Fruit fly (Drosophila melanogaster) whole organism, embryonic: ENCODE results near the gene GlyRS.

Source experiments
- BtbVII ChIP-seq: fragments of 200-800 bp; sonication (Bioruptor generic); optimal IDR thresholded peaks from 3 replicates; lab custom pipeline; 2017; ENCODE audit warnings: missing biosample characterization, mild to moderate bottlenecking, missing genetic modification characterization
- CG10147 ChIP-seq: fragments of 200-800 bp; sonication (Bioruptor generic); optimal IDR thresholded peaks from 2 replicates; lab custom pipeline; 2019; ENCODE audit warnings: missing biosample characterization, mild to moderate bottlenecking, missing genetic modification characterization, moderate library complexity
- CG10462 ChIP-seq: fragments of 200-800 bp; sonication (Bioruptor generic); optimal IDR thresholded peaks from 2 replicates; lab custom pipeline; 2016; ENCODE audit warnings: missing biosample characterization, missing genetic modification characterization
- CG13296 ChIP-seq: fragments of 200-800 bp; sonication (Bioruptor generic); optimal IDR thresholded peaks from 3 replicates; lab custom pipeline; 2018; ENCODE audit warnings: missing biosample characterization, mild to moderate bottlenecking, missing genetic modification characterization
- CG15696 ChIP-seq: fragments of 200-800 bp; sonication (Bioruptor generic); optimal IDR thresholded peaks from 2 replicates; lab custom pipeline; 2019; ENCODE audit warnings: missing biosample characterization, mild to moderate bottlenecking, missing genetic modification characterization, moderate library complexity
- CG1603 ChIP-seq: fragments of 200-800 bp; sonication (Bioruptor generic); optimal IDR thresholded peaks from 2 replicates; lab custom pipeline; 2019; ENCODE audit warnings: missing biosample characterization, mild to moderate bottlenecking, missing genetic modification characterization, moderate library complexity
- CG16813 ChIP-seq: fragments of 200-800 bp; sonication (Bioruptor generic); IDR thresholded peaks from 3 replicates; pipeline ENCODE4 v1.3.6; 2022; ENCODE audit warnings: missing biosample characterization, missing genetic modification characterization; ENCODE audit not compliant: partially characterized antibody
- CG17359 ChIP-seq: fragments of 200-800 bp; sonication (Bioruptor generic); optimal IDR thresholded peaks from 3 replicates; lab custom pipeline; 2018; ENCODE audit warnings: missing biosample characterization, mild to moderate bottlenecking, missing genetic modification characterization, moderate library complexity
- CG18599 ChIP-seq: fragments of 200-800 bp; sonication (Bioruptor generic); optimal IDR thresholded peaks from 3 replicates; lab custom pipeline; 2017; ENCODE audit warnings: missing biosample characterization, missing genetic modification characterization, mild to moderate bottlenecking, moderate library complexity, missing genetic modification reagents
- CG31365 ChIP-seq: fragments of 200-800 bp; sonication (Bioruptor generic); optimal IDR thresholded peaks from 2 replicates; lab custom pipeline; 2018; ENCODE audit warnings: missing biosample characterization, mild to moderate bottlenecking, missing genetic modification characterization
- CG32772 ChIP-seq: fragments of 200-800 bp; sonication (Bioruptor generic); IDR thresholded peaks from 2 replicates; pipeline ENCODE4 v1.3.6; 2022; ENCODE audit warnings: missing biosample characterization, missing genetic modification characterization
- CG34422 ChIP-seq: fragments of 200-800 bp; sonication (Bioruptor generic); IDR thresholded peaks from 3 replicates; pipeline ENCODE4 v1.3.6; 2022; ENCODE audit warnings: missing biosample characterization, missing genetic modification characterization
- CG3847 ChIP-seq: fragments of 200-800 bp; sonication (Bioruptor generic); IDR thresholded peaks from 2 replicates; pipeline ENCODE4 v1.3.6; 2022; ENCODE audit warnings: missing biosample characterization, missing genetic modification characterization
- CG5180 ChIP-seq: fragments of 200-800 bp; sonication (Bioruptor generic); optimal IDR thresholded peaks from 3 replicates; lab custom pipeline; 2017; ENCODE audit warnings: missing biosample characterization, missing genetic modification characterization, mild to moderate bottlenecking, moderate library complexity, missing genetic modification reagents
- CG7786 ChIP-seq: fragments of 200-800 bp; sonication (Bioruptor generic); optimal IDR thresholded peaks from 2 replicates; lab custom pipeline; 2016; ENCODE audit warnings: missing biosample characterization, missing genetic modification characterization
- CG9876 ChIP-seq: fragments of 200-800 bp; sonication (Bioruptor generic); optimal IDR thresholded peaks from 2 replicates; lab custom pipeline; 2016; ENCODE audit warnings: missing biosample characterization, missing genetic modification characterization
- Dfd ChIP-seq, 2 experiments: fragments of >200 bp; optimal IDR thresholded peaks; 2 replicates each; lab custom pipeline; 2017; ENCODE audit warnings: missing biosample characterization in 2 of 2, missing genetic modification characterization in 2 of 2
- Ets65A ChIP-seq: fragments of 200-800 bp; sonication (Bioruptor generic); peaks from one replicate; lab custom pipeline; 2016; ENCODE audit warnings: missing biosample characterization, missing genetic modification characterization
- Hmr ChIP-seq: fragments of 200-800 bp; sonication (Bioruptor generic); optimal IDR thresholded peaks from 3 replicates; lab custom pipeline; 2017; ENCODE audit warnings: mild to moderate bottlenecking, missing biosample characterization, missing genetic modification reagents, missing genetic modification characterization
- Max ChIP-seq: fragments of 200-800 bp; sonication (Bioruptor generic); optimal IDR thresholded peaks from 2 replicates; lab custom pipeline; 2016; ENCODE audit warnings: missing biosample characterization, mild to moderate bottlenecking, missing genetic modification characterization
- NC2β ChIP-seq: fragments of 200-800 bp; sonication (Bioruptor generic); optimal IDR thresholded peaks from 2 replicates; lab custom pipeline; 2016; ENCODE audit warnings: missing biosample characterization, missing genetic modification characterization
- Rx ChIP-seq: fragments of 200-800 bp; sonication (Bioruptor generic); IDR thresholded peaks from 2 replicates; pipeline ENCODE4 v1.3.6; 2022; ENCODE audit warnings: missing biosample characterization, missing genetic modification characterization
- Scr ChIP-seq: fragments of 200-800 bp; sonication (Bioruptor generic); IDR thresholded peaks from 2 replicates; pipeline ENCODE4 v1.3.6; 2022; ENCODE audit warnings: missing biosample characterization, missing genetic modification characterization; ENCODE audit not compliant: partially characterized antibody
- TFAM ChIP-seq: fragments of 200-800 bp; sonication (Bioruptor generic); optimal IDR thresholded peaks from 2 replicates; lab custom pipeline; 2017; ENCODE audit warnings: missing biosample characterization, missing genetic modification characterization, inconsistent platforms
- ash1 ChIP-seq: fragments of 200-800 bp; sonication (Bioruptor generic); optimal IDR thresholded peaks from 2 replicates; lab custom pipeline; 2018; ENCODE audit warnings: missing biosample characterization, mild to moderate bottlenecking, missing genetic modification characterization
- ato ChIP-seq: fragments of 200-800 bp; sonication (Bioruptor generic); IDR thresholded peaks from 2 replicates; pipeline ENCODE4 v1.3.6; 2022; ENCODE audit warnings: missing biosample characterization, missing genetic modification characterization; ENCODE audit not compliant: partially characterized antibody
- bowl ChIP-seq: fragments of 200-800 bp; sonication (Bioruptor generic); IDR thresholded peaks from 2 replicates; pipeline ENCODE4 v1.3.6; 2022; ENCODE audit warnings: missing biosample characterization, missing genetic modification characterization
- btn ChIP-seq: fragments of 200-800 bp; sonication (Bioruptor generic); optimal IDR thresholded peaks from 2 replicates; lab custom pipeline; 2016; ENCODE audit warnings: missing biosample characterization, missing genetic modification characterization
- caup ChIP-seq: fragments of 200-800 bp; sonication (Bioruptor generic); optimal IDR thresholded peaks from 3 replicates; lab custom pipeline; 2017; ENCODE audit warnings: missing biosample characterization, mild to moderate bottlenecking, missing genetic modification characterization, moderate library complexity; ENCODE audit not compliant: severe bottlenecking
- chinmo ChIP-seq: fragments of 200-800 bp; sonication (Bioruptor generic); IDR thresholded peaks from 4 replicates; pipeline ENCODE4 v1.3.6; 2022; ENCODE audit warnings: missing biosample characterization, missing genetic modification characterization; ENCODE audit not compliant: partially characterized antibody
- crp ChIP-seq, 2 experiments: fragments of 200-800 bp; sonication (Bioruptor generic); optimal IDR thresholded peaks; 2 replicates in 1 of 2; 3 replicates in 1 of 2; lab custom pipeline; 2017; ENCODE audit warnings: missing biosample characterization in 2 of 2, missing genetic modification characterization in 2 of 2, mild to moderate bottlenecking in 1 of 2, moderate library complexity in 1 of 2
- cwo ChIP-seq: fragments of 200-800 bp; sonication (Bioruptor generic); optimal IDR thresholded peaks from 3 replicates; lab custom pipeline; 2017; ENCODE audit warnings: missing biosample characterization, missing genetic modification characterization, mild to moderate bottlenecking, moderate library complexity, missing genetic modification reagents
- fd64A ChIP-seq: fragments of 200-800 bp; sonication (Bioruptor generic); optimal IDR thresholded peaks from 3 replicates; lab custom pipeline; 2018; ENCODE audit warnings: missing biosample characterization, mild to moderate bottlenecking, missing genetic modification characterization
- gfzf ChIP-seq: fragments of 200-800 bp; sonication (Bioruptor generic); optimal IDR thresholded peaks from 2 replicates; lab custom pipeline; 2016; ENCODE audit warnings: missing biosample characterization, mild to moderate bottlenecking, missing genetic modification characterization, moderate library complexity
- klu ChIP-seq: fragments of 200-800 bp; sonication (Bioruptor generic); IDR thresholded peaks from 2 replicates; pipeline ENCODE4 v1.3.6; 2022; ENCODE audit warnings: missing biosample characterization, missing genetic modification characterization
- lab ChIP-seq: fragments of 200-800 bp; sonication (Bioruptor generic); optimal IDR thresholded peaks from 3 replicates; lab custom pipeline; 2017; ENCODE audit warnings: missing biosample characterization, missing genetic modification characterization, mild to moderate bottlenecking, moderate library complexity, missing genetic modification reagents
- lilli ChIP-seq: fragments of 200-800 bp; sonication (Bioruptor generic); optimal IDR thresholded peaks from 3 replicates; lab custom pipeline; 2016; ENCODE audit warnings: missing biosample characterization, missing genetic modification characterization
- lov ChIP-seq, 2 experiments: fragments of 200-800 bp in 1 of 2; fragments of >200 bp in 1 of 2; sonication (Bioruptor generic) in 1 of 2; IDR thresholded peaks in 1 of 2; optimal IDR thresholded peaks in 1 of 2; 2 replicates in 1 of 2; 3 replicates in 1 of 2; pipeline versions ENCODE4 v1.3.6 to Lab custom; 2017 to 2022; ENCODE audit warnings: missing biosample characterization in 1 of 2, missing genetic modification characterization in 1 of 2
- nmo ChIP-seq: fragments of 200-800 bp; sonication (Bioruptor generic); optimal IDR thresholded peaks from 2 replicates; lab custom pipeline; 2018; ENCODE audit warnings: missing biosample characterization, mild to moderate bottlenecking, missing genetic modification characterization, moderate library complexity
- sens ChIP-seq: fragments of 200-800 bp; sonication (Bioruptor generic); peaks from one replicate; lab custom pipeline; 2016; ENCODE audit warnings: missing biosample characterization, missing genetic modification characterization
- wor ChIP-seq: fragments of 200-800 bp; sonication (Bioruptor generic); IDR thresholded peaks from 2 replicates; pipeline ENCODE4 v1.3.6; 2022; ENCODE audit warnings: missing biosample characterization, missing genetic modification characterization

GlyRS gene

dm6 chr3L:15048091-15048490 lies 46.9 kb upstream of the GlyRS start (continued):
- TF ChIP-seq sens (peak; percentile 84), CG1603 (tag; lab: Kevin White, UChicago) (peak; percentile 15)

dm6 chr3L:15049395-15049794 lies 45.5 kb upstream of the GlyRS start, which contains the start of gene CG43678:
TSS of gene CG43678 (minus strand) at chr3L:15049495.
- TF ChIP-seq CG18599 (GFP tag; lab: Kevin White, UChicago) (peak; percentile 11), nmo (GFP tag; lab: Kevin White, UChicago) (no peak)

dm6 chr3L:15050109-15050508 lies 44.8 kb upstream of the GlyRS start, which contains the start of gene CG18581:
TSS of gene CG18581 (minus strand) at chr3L:15050209.
- TF ChIP-seq fd64A (no peak), Ets65A (GFP tag; lab: Kevin White, UChicago) (peak; percentile 36), caup (GFP tag; lab: Kevin White, UChicago) (no peak), CG16813 (GFP tag; lab: Robert Waterston, UW) (no peak), BtbVII (GFP tag; lab: Kevin White, UChicago) (no peak)

- TF ChIP-seq CG32772 (GFP tag; lab: Robert Waterston, UW), result no peak
- no peak for TF ChIP-seq NC2β (GFP tag; lab: Kevin White, UChicago)
- TF ChIP-seq CG18599 (GFP tag; lab: Kevin White, UChicago), result peak; percentile 45
- peak; percentile 0 for TF ChIP-seq Hmr
- peak; percentile 20 for TF ChIP-seq lab
Measured at dm6 chr3L:15050706-15051105, 44.2 kb upstream of the GlyRS start, which contains the start of gene CG12310. TSS of gene CG12310 (minus strand) at chr3L:15050806.

- TF ChIP-seq Scr (GFP tag; lab: Robert Waterston, UW), result no peak
- TF ChIP-seq CG15696 (tag; lab: Kevin White, UChicago), result no peak
- no peak for TF ChIP-seq Rx (GFP tag; lab: Robert Waterston, UW)
- no peak for TF ChIP-seq chinmo
- TF ChIP-seq ato (GFP tag; lab: Robert Waterston, UW), result no peak
- TF ChIP-seq CG5180 (GFP tag; lab: Kevin White, UChicago), result no peak
- no peak for TF ChIP-seq bowl (GFP tag; lab: Robert Waterston, UW)
- TF ChIP-seq CG13296 (GFP tag; lab: Kevin White, UChicago), result no peak
- no peak for TF ChIP-seq CG31365 (tag; lab: Kevin White, UChicago)
- TF ChIP-seq lilli (GFP tag; lab: Kevin White, UChicago), result no peak
- TF ChIP-seq cwo (GFP tag; lab: Kevin White, UChicago), result no peak
- no peak for TF ChIP-seq klu
- no peak for TF ChIP-seq ash1
- no peak for TF ChIP-seq TFAM (GFP tag; lab: Kevin White, UChicago)
- no peak for TF ChIP-seq CG17359
- no peak for TF ChIP-seq crp (GFP tag; optimal IDR thresholded peaks at IDR 0.05; lab: Kevin White, UChicago)
- no peak for TF ChIP-seq CG9876
- no peak for TF ChIP-seq CG3847
Measured at dm6 chr3L:15051325-15051724, 43.6 kb upstream of the GlyRS start, which contains the start of gene CG43679. TSS of gene CG43679 (minus strand) at chr3L:15051425.

dm6 chr3L:15052390-15052789 lies 42.6 kb upstream of the GlyRS start, which contains the start of gene CG13461:
TSS of gene CG13461 (minus strand) at chr3L:15052490.
- TF ChIP-seq lilli (GFP tag; lab: Kevin White, UChicago) (no peak), Dfd (GFP tag; optimal IDR thresholded peaks at IDR 0.05; lab: Kevin White, UChicago) (no peak), CG10462 (GFP tag; lab: Kevin White, UChicago) (no peak), CG18599 (GFP tag; lab: Kevin White, UChicago) (no peak), gfzf (GFP tag; lab: Kevin White, UChicago) (no peak), lov (optimal IDR thresholded peaks at IDR 0.05; lab: Kevin White, UChicago) (no peak), lov (GFP tag; IDR thresholded peaks at IDR 0.05; lab: Robert Waterston, UW) (no peak), CG7786 (GFP tag; lab: Kevin White, UChicago) (no peak), CG10147 (GFP tag; lab: Kevin White, UChicago) (no peak), btn (GFP tag; lab: Kevin White, UChicago) (no peak), CG34422 (GFP tag; lab: Robert Waterston, UW) (no peak), wor (GFP tag; lab: Robert Waterston, UW) (no peak), Max (no peak)
